Worm (Caenorhabditis elegans) whole organism, L3 larva: ENCODE results near the gene atgp-2.

ENCODE experiments used
- R02D3.7 ChIP-seq: fragments of 150-350 bp; optimal IDR thresholded peaks from 2 replicates; lab custom pipeline; 2014; ENCODE audit warnings: missing biosample characterization, missing genetic modification characterization
- aly-2 ChIP-seq: fragments of 150-350 bp; optimal IDR thresholded peaks from 2 replicates; lab custom pipeline; 2014; ENCODE audit warnings: missing biosample characterization, missing genetic modification characterization
- ceh-16 ChIP-seq: sonication (generic microtip); optimal IDR thresholded peaks from 2 replicates; lab custom pipeline; 2017; ENCODE audit warnings: missing biosample characterization, missing genetic modification characterization
- ceh-28 ChIP-seq: fragments of 150-350 bp; optimal IDR thresholded peaks from 2 replicates; lab custom pipeline; 2014; ENCODE audit warnings: missing biosample characterization, missing genetic modification reagents, missing genetic modification characterization
- ceh-82 ChIP-seq: fragments of 150-350 bp; optimal IDR thresholded peaks from 2 replicates; lab custom pipeline; 2014; ENCODE audit warnings: missing biosample characterization, missing genetic modification characterization
- ceh-9 ChIP-seq: sonication (generic microtip); optimal IDR thresholded peaks from 2 replicates; lab custom pipeline; 2018; ENCODE audit warnings: missing biosample characterization, missing genetic modification characterization
- daf-12 ChIP-seq: fragments of 150-350 bp; optimal IDR thresholded peaks from 2 replicates; lab custom pipeline; 2014; ENCODE audit warnings: missing biosample characterization, missing genetic modification reagents, missing genetic modification characterization
- egl-27 ChIP-seq: sonication (generic microtip); optimal IDR thresholded peaks from 4 replicates; lab custom pipeline; 2017; ENCODE audit warnings: missing biosample characterization, missing genetic modification reagents, missing genetic modification characterization
- egl-5 ChIP-seq: fragments of 150-350 bp; optimal IDR thresholded peaks from 2 replicates; lab custom pipeline; 2017; ENCODE audit warnings: missing biosample characterization, missing genetic modification reagents, missing genetic modification characterization, inconsistent platforms
- elt-1 ChIP-seq: fragments of 150-350 bp; optimal IDR thresholded peaks from 2 replicates; lab custom pipeline; 2014; ENCODE audit warnings: missing biosample characterization, missing genetic modification characterization
- elt-2 ChIP-seq: sonication (generic microtip); optimal IDR thresholded peaks from 2 replicates; lab custom pipeline; 2016; ENCODE audit warnings: missing genetic modification reagents, mild to moderate bottlenecking, missing genetic modification characterization, missing compliant biosample characterization
- elt-3 ChIP-seq, 3 experiments: fragments of 150-350 bp in 1 of 3; sonication (generic microtip) in 2 of 3; optimal IDR thresholded peaks; 2 replicates in 2 of 3; 4 replicates in 1 of 3; lab custom pipeline; 2014 to 2017; ENCODE audit warnings: missing biosample characterization in 3 of 3, missing genetic modification characterization in 3 of 3
- eor-1 ChIP-seq, 2 experiments: fragments of 150-350 bp; optimal IDR thresholded peaks; 2 replicates each; lab custom pipeline; 2014 to 2018; ENCODE audit warnings: missing biosample characterization in 2 of 2, missing genetic modification characterization in 2 of 2
- fkh-10 ChIP-seq: sonication (generic microtip); optimal IDR thresholded peaks from 2 replicates; lab custom pipeline; 2017; ENCODE audit warnings: missing biosample characterization, missing genetic modification reagents, missing genetic modification characterization
- fkh-2 ChIP-seq: fragments of 150-350 bp; optimal IDR thresholded peaks from 2 replicates; lab custom pipeline; 2014; ENCODE audit warnings: missing biosample characterization, missing genetic modification reagents, missing genetic modification characterization
- fos-1 ChIP-seq: fragments of 150-350 bp; optimal IDR thresholded peaks from 2 replicates; lab custom pipeline; 2014; ENCODE audit warnings: missing biosample characterization, missing genetic modification characterization
- jun-1 ChIP-seq: fragments of 150-350 bp; optimal IDR thresholded peaks from 2 replicates; lab custom pipeline; 2014; ENCODE audit warnings: missing biosample characterization, missing genetic modification reagents, missing genetic modification characterization
- lin-15B ChIP-seq: fragments of 150-350 bp; optimal IDR thresholded peaks from 2 replicates; lab custom pipeline; 2014; ENCODE audit warnings: missing biosample characterization, missing genetic modification characterization
- lsy-12 ChIP-seq: sonication (generic microtip); optimal IDR thresholded peaks from 2 replicates; lab custom pipeline; 2016; ENCODE audit warnings: mild to moderate bottlenecking, missing genetic modification characterization, missing compliant biosample characterization
- mdl-1 ChIP-seq: fragments of 150-350 bp; optimal IDR thresholded peaks from 2 replicates; lab custom pipeline; 2014; ENCODE audit warnings: missing biosample characterization, missing genetic modification characterization
- mml-1 ChIP-seq: fragments of 150-350 bp; sonication (generic microtip); optimal IDR thresholded peaks from 3 replicates; lab custom pipeline; 2014; ENCODE audit warnings: missing biosample characterization, missing genetic modification characterization
- nhr-11 ChIP-seq: fragments of 150-350 bp; optimal IDR thresholded peaks from 2 replicates; lab custom pipeline; 2014; ENCODE audit warnings: missing biosample characterization, missing genetic modification characterization
- nhr-12 ChIP-seq: fragments of 150-350 bp; optimal IDR thresholded peaks from 2 replicates; lab custom pipeline; 2014; ENCODE audit warnings: missing biosample characterization, missing genetic modification characterization
- nhr-23 ChIP-seq: fragments of 150-350 bp; optimal IDR thresholded peaks from 2 replicates; lab custom pipeline; 2014; ENCODE audit warnings: missing biosample characterization, missing genetic modification reagents, missing genetic modification characterization
- nhr-237 ChIP-seq: fragments of 150-350 bp; optimal IDR thresholded peaks from 2 replicates; lab custom pipeline; 2014; ENCODE audit warnings: missing biosample characterization, missing genetic modification characterization
- nhr-25 ChIP-seq: sonication (generic microtip); optimal IDR thresholded peaks from 2 replicates; lab custom pipeline; 2017; ENCODE audit warnings: missing biosample characterization, missing genetic modification characterization
- nhr-28 ChIP-seq: fragments of 150-350 bp; optimal IDR thresholded peaks from 2 replicates; lab custom pipeline; 2014; ENCODE audit warnings: missing biosample characterization, missing genetic modification characterization
- nhr-43 ChIP-seq: sonication (generic microtip); optimal IDR thresholded peaks from 2 replicates; lab custom pipeline; 2016; ENCODE audit warnings: mild to moderate bottlenecking, missing genetic modification characterization, missing compliant biosample characterization; ENCODE audit not compliant: poor library complexity, severe bottlenecking
- nhr-76 ChIP-seq: fragments of 150-350 bp; sonication (generic microtip); optimal IDR thresholded peaks from 5 replicates; lab custom pipeline; 2014; ENCODE audit warnings: missing biosample characterization, missing genetic modification characterization
- nhr-77 ChIP-seq: fragments of 150-350 bp; optimal IDR thresholded peaks from 2 replicates; lab custom pipeline; 2014; ENCODE audit warnings: missing biosample characterization, missing genetic modification characterization
- pha-4 ChIP-seq: fragments of 150-350 bp; optimal IDR thresholded peaks from 2 replicates; lab custom pipeline; 2014; ENCODE audit warnings: missing biosample characterization, missing genetic modification reagents, missing genetic modification characterization
- pqm-1 ChIP-seq: fragments of 150-350 bp; optimal IDR thresholded peaks from 2 replicates; lab custom pipeline; 2017; ENCODE audit warnings: missing biosample characterization, missing genetic modification characterization, inconsistent platforms
- sea-2 ChIP-seq: fragments of 150-350 bp; sonication (generic microtip); optimal IDR thresholded peaks from 4 replicates; lab custom pipeline; 2014; ENCODE audit warnings: missing biosample characterization, missing genetic modification reagents, missing genetic modification characterization
- skn-1 ChIP-seq: fragments of 150-350 bp; optimal IDR thresholded peaks from 2 replicates; lab custom pipeline; 2014; ENCODE audit warnings: missing biosample characterization, missing genetic modification characterization
- tbx-2 ChIP-seq: sonication (generic microtip); optimal IDR thresholded peaks from 2 replicates; lab custom pipeline; 2016; ENCODE audit warnings: mild to moderate bottlenecking, missing genetic modification characterization, missing compliant biosample characterization
- unc-39 ChIP-seq: sonication (generic microtip); optimal IDR thresholded peaks from 4 replicates; lab custom pipeline; 2017; ENCODE audit warnings: missing biosample characterization, missing genetic modification characterization
- unc-62 ChIP-seq: fragments of 150-350 bp; sonication (generic microtip); optimal IDR thresholded peaks from 4 replicates; lab custom pipeline; 2014; ENCODE audit warnings: missing biosample characterization, missing genetic modification reagents, missing genetic modification characterization
- ztf-11 ChIP-seq: fragments of 150-350 bp; optimal IDR thresholded peaks from 2 replicates; lab custom pipeline; 2014; ENCODE audit warnings: missing biosample characterization, missing genetic modification characterization
- ztf-4 ChIP-seq: fragments of 150-350 bp; optimal IDR thresholded peaks from 2 replicates; lab custom pipeline; 2014; ENCODE audit warnings: missing biosample characterization, missing genetic modification characterization

atgp-2 gene

ce11 chrII:14666274-14666673 is 22.4 kb upstream of the atgp-2 start:
- TF ChIP-seq nhr-76 (tag; lab: Kevin White, UChicago) (no peak), aly-2 (tag; lab: Kevin White, UChicago) (no peak)
- TF ChIP-seq, all 47 proteins: peak for 0

- no peak for TF ChIP-seq ceh-9 (tag; lab: Kevin White, UChicago)
- TF ChIP-seq elt-3 (tag; optimal IDR thresholded peaks at IDR 0.05; lab: Kevin White, UChicago), result peak in 1 of 3 experiments; percentile 66
- TF ChIP-seq unc-62, result no peak
- peak; percentile 19 for TF ChIP-seq nhr-23 (tag; lab: Kevin White, UChicago)
- no peak for TF ChIP-seq ceh-82 (tag; lab: Kevin White, UChicago)
- TF ChIP-seq daf-12 (tag; lab: Kevin White, UChicago), result no peak
- no peak for TF ChIP-seq nhr-28
- no peak for TF ChIP-seq nhr-77 (tag; lab: Kevin White, UChicago)
- no peak for TF ChIP-seq fkh-10 (GFP tag; lab: Kevin White, UChicago)
- TF ChIP-seq nhr-43 (tag; lab: Kevin White, UChicago), result peak; percentile 35
- TF ChIP-seq ztf-11 (tag; lab: Kevin White, UChicago), result no peak
- no peak for TF ChIP-seq elt-1
- no peak for TF ChIP-seq lin-15B (tag; lab: Kevin White, UChicago)
- TF ChIP-seq R02D3.7 (tag; lab: Kevin White, UChicago), result no peak
- peak; percentile 53 for TF ChIP-seq egl-5
- TF ChIP-seq egl-27 (tag; lab: Kevin White, UChicago), result no peak
- TF ChIP-seq ceh-28 (tag; lab: Kevin White, UChicago), result no peak
- no peak for TF ChIP-seq sea-2 (GFP tag; lab: Kevin White, UChicago)
- no peak for TF ChIP-seq eor-1 (tag; optimal IDR thresholded peaks at IDR 0.05; lab: Kevin White, UChicago)
- no peak for TF ChIP-seq unc-39 (tag; lab: Kevin White, UChicago)
- TF ChIP-seq elt-2, result no peak
- TF ChIP-seq jun-1 (tag; lab: Kevin White, UChicago), result no peak
- no peak for TF ChIP-seq nhr-12 (tag; lab: Kevin White, UChicago)
- TF ChIP-seq fos-1 (tag; lab: Kevin White, UChicago), result no peak
- TF ChIP-seq nhr-76 (tag; lab: Kevin White, UChicago), result no peak
- no peak for TF ChIP-seq nhr-237 (tag; lab: Kevin White, UChicago)
- TF ChIP-seq mml-1 (tag; lab: Kevin White, UChicago), result no peak
- no peak for TF ChIP-seq ztf-4
- TF ChIP-seq mdl-1 (tag; lab: Kevin White, UChicago), result no peak
- no peak for TF ChIP-seq lsy-12 (tag; lab: Kevin White, UChicago)
- no peak for TF ChIP-seq tbx-2
- no peak for TF ChIP-seq pqm-1 (tag; lab: Kevin White, UChicago)
- no peak for TF ChIP-seq pha-4 (tag; lab: Kevin White, UChicago)
Measured at ce11 chrII:14664647-14665518, 21.0 kb upstream of the atgp-2 start.

- no peak for TF ChIP-seq eor-1 (tag; optimal IDR thresholded peaks at IDR 0.05; lab: Kevin White, UChicago)
- no peak for TF ChIP-seq nhr-11 (tag; lab: Kevin White, UChicago)
- no peak for TF ChIP-seq nhr-237 (tag; lab: Kevin White, UChicago)
- TF ChIP-seq fkh-2, result no peak
- no peak for TF ChIP-seq mml-1 (tag; lab: Kevin White, UChicago)
- no peak for TF ChIP-seq ceh-82 (tag; lab: Kevin White, UChicago)
- TF ChIP-seq pha-4 (tag; lab: Kevin White, UChicago), result no peak
- no peak for TF ChIP-seq nhr-25
- no peak for TF ChIP-seq skn-1
- TF ChIP-seq tbx-2, result no peak
- TF ChIP-seq ceh-16 (tag; lab: Kevin White, UChicago), result no peak
- no peak for TF ChIP-seq nhr-77 (tag; lab: Kevin White, UChicago)
- TF ChIP-seq ztf-4, result no peak
- no peak for TF ChIP-seq nhr-12 (tag; lab: Kevin White, UChicago)
- TF ChIP-seq daf-12 (tag; lab: Kevin White, UChicago), result no peak
- no peak for TF ChIP-seq nhr-23 (tag; lab: Kevin White, UChicago)
Measured at ce11 chrII:14647550-14647949, 3.7 kb upstream of the atgp-2 start.
